Worm (Caenorhabditis elegans) whole organism, L4 larva: Measurements from ENCODE around the gene stc-1.
A peak's percentile ranks its signal among the peaks of the same experiment; 100 is the strongest.

Source experiments
- D1046.2 ChIP-seq: fragments of 200-800 bp; sonication (Bioruptor generic); IDR thresholded peaks from 2 replicates; pipeline ENCODE4 v1.3.6; 2022; ENCODE audit warnings: missing genetic modification characterization, missing compliant biosample characterization
- F44E2.7 ChIP-seq: fragments of 200-800 bp; sonication (Bioruptor generic); IDR thresholded peaks from 2 replicates; pipeline ENCODE4 v2.1.2; 2022; ENCODE audit warnings: missing genetic modification characterization, missing compliant biosample characterization
- aha-1 ChIP-seq: fragments of 150-350 bp; peaks from one replicate; lab custom pipeline; 2014; ENCODE audit warnings: missing biosample characterization, missing genetic modification characterization
- dve-1 ChIP-seq: sonication (generic microtip); optimal IDR thresholded peaks from 2 replicates; lab custom pipeline; 2017; ENCODE audit warnings: antibody characterized with exemption, mild to moderate bottlenecking, missing genetic modification characterization, missing compliant biosample characterization; ENCODE audit not compliant: insufficient read depth
- lin-38 ChIP-seq: fragments of 200-800 bp; sonication (Bioruptor generic); IDR thresholded peaks from 2 replicates; pipeline ENCODE4 v1.3.6; 2022; ENCODE audit warnings: missing genetic modification reagents, missing genetic modification characterization, missing compliant biosample characterization
- nhr-10 ChIP-seq: fragments of 150-350 bp; optimal IDR thresholded peaks from 2 replicates; lab custom pipeline; 2014; ENCODE audit warnings: missing biosample characterization, missing genetic modification characterization
- nhr-237 ChIP-seq: sonication (generic microtip); optimal IDR thresholded peaks from 2 replicates; lab custom pipeline; 2017; ENCODE audit warnings: missing biosample characterization, missing genetic modification characterization
- nhr-28 ChIP-seq: fragments of 150-350 bp; optimal IDR thresholded peaks from 2 replicates; lab custom pipeline; 2014; ENCODE audit warnings: missing biosample characterization, missing genetic modification characterization
- nhr-77 ChIP-seq: fragments of 150-350 bp; optimal IDR thresholded peaks from 2 replicates; lab custom pipeline; 2014; ENCODE audit warnings: missing biosample characterization, missing genetic modification characterization
- skn-1 ChIP-seq: fragments of 150-350 bp; optimal IDR thresholded peaks from 2 replicates; lab custom pipeline; 2014; ENCODE audit warnings: missing biosample characterization, missing genetic modification characterization
- snpc-1.2 ChIP-seq: fragments of 200-800 bp; sonication (Bioruptor generic); IDR thresholded peaks from 2 replicates; pipeline ENCODE4 v1.3.6; 2022; ENCODE audit warnings: missing genetic modification reagents, missing genetic modification characterization, missing compliant biosample characterization
- zfp-2 ChIP-seq: sonication (generic microtip); optimal IDR thresholded peaks from 2 replicates; lab custom pipeline; 2016; ENCODE audit warnings: mild to moderate bottlenecking, missing genetic modification characterization, missing compliant biosample characterization
- zip-11 ChIP-seq: fragments of 200-800 bp; sonication (Bioruptor generic); IDR thresholded peaks from 2 replicates; pipeline ENCODE4 v1.3.6; 2022; ENCODE audit warnings: missing genetic modification characterization, missing compliant biosample characterization

ce11 chrII:8529176-8529698 is 36.7 kb downstream of the stc-1 start:
- TF ChIP-seq lin-38 (GFP tag; lab: Robert Waterston, UW) (no peak), F44E2.7 (GFP tag; lab: Robert Waterston, UW) (no peak), D1046.2 (GFP tag; lab: Robert Waterston, UW) (no peak), nhr-10 (tag; lab: Kevin White, UChicago) (no peak), nhr-28 (tag; lab: Kevin White, UChicago) (no peak), aha-1 (tag; lab: Kevin White, UChicago) (peak; percentile 39), nhr-77 (tag; lab: Kevin White, UChicago) (no peak), nhr-237 (no peak), skn-1 (tag; lab: Kevin White, UChicago) (no peak), zip-11 (GFP tag; lab: Robert Waterston, UW) (no peak), snpc-1.2 (GFP tag; lab: Robert Waterston, UW) (no peak), zfp-2 (tag; lab: Kevin White, UChicago) (no peak), dve-1 (tag; lab: Kevin White, UChicago) (no peak)
